Worm (Caenorhabditis elegans): Measurements from ENCODE around the gene F59A6.13.

The F59A6.13 gene

DNA sequence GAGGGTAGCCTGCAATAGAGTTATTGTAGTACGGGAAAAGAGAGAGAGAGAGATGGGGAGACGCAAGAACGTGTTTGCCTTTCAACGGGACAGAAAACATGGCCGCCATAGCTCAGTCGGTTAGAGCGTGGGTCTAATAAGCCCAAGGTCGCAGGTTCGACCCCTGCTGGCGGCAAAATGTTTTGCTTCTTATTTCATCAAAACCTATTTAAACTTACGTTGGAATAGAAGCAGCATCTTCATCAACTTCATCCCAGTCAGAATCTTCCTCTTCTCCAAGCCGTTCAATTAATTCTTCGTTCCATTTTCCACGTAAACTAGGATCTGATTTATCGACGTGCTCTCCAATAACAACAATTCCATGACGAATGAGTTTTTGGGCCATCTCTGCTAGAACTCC, 10.1 kb downstream of the F59A6.13 start:
- peak; percentile 45 for TF ChIP-seq ztf-26 (tag; optimal IDR thresholded peaks at IDR 0.05)
- TF ChIP-seq tlf-1 (GFP tag; optimal IDR thresholded peaks at IDR 0.05): peak; percentile 14
- peak; percentile 43 for TF ChIP-seq B0035.1 (tag; optimal IDR thresholded peaks at IDR 0.05)
- TF ChIP-seq let-526 (GFP tag; IDR thresholded peaks at IDR 0.05): no peak
- TF ChIP-seq him-1 (tag; optimal IDR thresholded peaks at IDR 0.05): peak; percentile 38
- no peak for TF ChIP-seq bed-2 (GFP tag; IDR thresholded peaks at IDR 0.05)
- peak; percentile 76 for TF ChIP-seq lin-54 (GFP tag; optimal IDR thresholded peaks at IDR 0.05)
- peak; percentile 77 for TF ChIP-seq ZK185.1 (tag; optimal IDR thresholded peaks at IDR 0.05; ENCODE audit: poor library complexity, severe bottlenecking)
- no peak for TF ChIP-seq F39B2.1 (GFP tag; IDR thresholded peaks at IDR 0.05)
- TF ChIP-seq hsf-1 (GFP tag; IDR thresholded peaks at IDR 0.05): 0 out of 2 replicates have a peak, but pooled peaks have one; percentile 49
- TF ChIP-seq F23B12.7 (tag; optimal IDR thresholded peaks at IDR 0.05; ENCODE audit: insufficient read depth): peak; percentile 67
- TF ChIP-seq pha-4 (tag; optimal IDR thresholded peaks at IDR 0.05): no peak
- TF ChIP-seq bed-1 (GFP tag; IDR thresholded peaks at IDR 0.05): no peak
- peak; percentile 62 for TF ChIP-seq snpc-1.3 (tag; optimal IDR thresholded peaks at IDR 0.05; ENCODE audit: insufficient read depth)
- TF ChIP-seq unc-130 (GFP tag; optimal IDR thresholded peaks at IDR 0.05): peak; percentile 46
- TF ChIP-seq F52B5.7 (tag; optimal IDR thresholded peaks at IDR 0.05): peak; percentile 70
- TF ChIP-seq ceh-40 (GFP tag; IDR thresholded peaks at IDR 0.05): 0 out of 2 replicates have a peak, but pooled peaks have one; percentile 67
- peak; percentile 86 for TF ChIP-seq hmg-20 (GFP tag; IDR thresholded peaks at IDR 0.05)
- no peak for TF ChIP-seq hlh-12 (tag; optimal IDR thresholded peaks at IDR 0.05)
- peak; percentile 82 for TF ChIP-seq dox-1 (GFP tag; IDR thresholded peaks at IDR 0.05)
- TF ChIP-seq snpc-4 (GFP tag; optimal IDR thresholded peaks at IDR 0.05): peak; percentile 34
- peak in 3 of 4 experiments; percentile 48 to 70 (median 69) for TF ChIP-seq snpc-4 (tag; optimal IDR thresholded peaks at IDR 0.05)
- peak; percentile 38 for TF ChIP-seq T07F8.4 (tag; optimal IDR thresholded peaks at IDR 0.05)
- TF ChIP-seq let-607 (tag; optimal IDR thresholded peaks at IDR 0.05): peak in 1 of 2 experiments; percentile 1
- TF ChIP-seq lsy-27 (tag; optimal IDR thresholded peaks at IDR 0.05; ENCODE audit: borderline replicate concordance, insufficient read depth): peak; percentile 68
- TF ChIP-seq egl-44 (GFP tag; IDR thresholded peaks at IDR 0.05): peak; percentile 79; the same call in 1 of the 2 replicates
- TF ChIP-seq ztf-25 (GFP tag; IDR thresholded peaks at IDR 0.05): peak; percentile 90; the same call in 1 of the 2 replicates
- TF ChIP-seq B0019.2 (GFP tag; conservative IDR thresholded peaks at IDR 0.05): 0 out of 2 replicates have a peak, but pooled peaks have one; percentile 40
- peak; percentile 63 for TF ChIP-seq T26A5.8 (tag; optimal IDR thresholded peaks at IDR 0.05)
- TF ChIP-seq ceh-91 (GFP tag; IDR thresholded peaks at IDR 0.05): peak; percentile 25; the same call in 1 of the 2 replicates
- no peak for TF ChIP-seq unc-62 (GFP tag; optimal IDR thresholded peaks at IDR 0.05)
- TF ChIP-seq C17E4.6 (GFP tag; IDR thresholded peaks at IDR 0.05): 0 out of 2 replicates have a peak, but pooled peaks have one; percentile 13
- TF ChIP-seq madf-3 (GFP tag; IDR thresholded peaks at IDR 0.05): no peak
- no peak for TF ChIP-seq F22D6.2 (tag; optimal IDR thresholded peaks at IDR 0.05)
- peak; percentile 44 for TF ChIP-seq repo-1 (tag; optimal IDR thresholded peaks at IDR 0.05)
- TF ChIP-seq F10E7.11 (tag; optimal IDR thresholded peaks at IDR 0.05): peak; percentile 22
- TF ChIP-seq nfyb-1 (GFP tag; IDR thresholded peaks at IDR 0.05): peak; percentile 87
- TF ChIP-seq mel-28 (tag; optimal IDR thresholded peaks at IDR 0.05; ENCODE audit: borderline replicate concordance): no peak
- TF ChIP-seq ztf-28 (GFP tag; IDR thresholded peaks at IDR 0.05): 0 out of 2 replicates have a peak, but pooled peaks have one; percentile 14
- peak; percentile 54 for TF ChIP-seq ceh-27 (GFP tag; optimal IDR thresholded peaks at IDR 0.05)
- 0 out of 2 replicates have a peak, but pooled peaks have one; percentile 48 for TF ChIP-seq nhr-120 (GFP tag; IDR thresholded peaks at IDR 0.05)
- peak; percentile 45; the same call in 1 of the 2 replicates for TF ChIP-seq Y79H2A.3 (GFP tag; conservative IDR thresholded peaks at IDR 0.05)
- no peak for TF ChIP-seq dpff-1 (tag; optimal IDR thresholded peaks at IDR 0.05)
- no peak for TF ChIP-seq dpl-1 (GFP tag; optimal IDR thresholded peaks at IDR 0.05)
- peak; percentile 65 for TF ChIP-seq rcor-1 (GFP tag; IDR thresholded peaks at IDR 0.05)
- TF ChIP-seq egl-18 (GFP tag; IDR thresholded peaks at IDR 0.05): 0 out of 2 replicates have a peak, but pooled peaks have one; percentile 19
- peak; percentile 72 for TF ChIP-seq mes-4 (tag; optimal IDR thresholded peaks at IDR 0.05)
- no peak for TF ChIP-seq somi-1 (GFP tag; optimal IDR thresholded peaks at IDR 0.05)
